Fruit fly (Drosophila melanogaster) whole organism, pupa: Measurements from ENCODE around the gene tara.

ENCODE experiments used
- CG10348 ChIP-seq: fragments of 200-800 bp; sonication (Bioruptor generic); IDR thresholded peaks from 2 replicates; pipeline ENCODE4 v1.3.6; 2022; ENCODE audit warnings: missing biosample characterization, missing genetic modification characterization
- CG12605 ChIP-seq: fragments of 200-800 bp; sonication (Bioruptor generic); IDR thresholded peaks from 2 replicates; pipeline ENCODE4 v1.3.6; 2022; ENCODE audit warnings: missing biosample characterization, missing genetic modification characterization
- D1 ChIP-seq: fragments of 200-800 bp; sonication (Bioruptor generic); optimal IDR thresholded peaks from 2 replicates; lab custom pipeline; 2018; ENCODE audit warnings: missing biosample characterization, mild to moderate bottlenecking, missing genetic modification characterization, moderate library complexity
- EcR ChIP-seq: fragments of 200-800 bp; sonication (Bioruptor generic); optimal IDR thresholded peaks from 3 replicates; lab custom pipeline; 2019; ENCODE audit warnings: missing biosample characterization, missing genetic modification characterization, mild to moderate bottlenecking, moderate library complexity, missing genetic modification reagents
- Snoo ChIP-seq: fragments of 200-800 bp; sonication (Bioruptor generic); optimal IDR thresholded peaks from 3 replicates; lab custom pipeline; 2017; ENCODE audit warnings: missing biosample characterization, mild to moderate bottlenecking, missing genetic modification characterization, inconsistent platforms
- fd96Ca ChIP-seq: fragments of 200-800 bp; sonication (Bioruptor generic); IDR thresholded peaks from 3 replicates; pipeline ENCODE4 v1.3.6; 2022; ENCODE audit warnings: missing biosample characterization, missing genetic modification characterization
- gl ChIP-seq: fragments of 200-800 bp; sonication (Bioruptor generic); optimal IDR thresholded peaks from 2 replicates; lab custom pipeline; 2018; ENCODE audit warnings: missing biosample characterization, mild to moderate bottlenecking, missing genetic modification characterization

dm6 chr3R:16203025-16203421 lies 22.4 kb upstream of the tara start, which contains the start of the genes CG6126 and CG31287:
- TF ChIP-seq gl (tag; lab: Kevin White, UChicago) (no peak), CG12605 (GFP tag; lab: Robert Waterston, UW) (no peak), CG10348 (no peak), EcR (GFP tag; lab: Kevin White, UChicago) (no peak), D1 (no peak), Snoo (tag; lab: Kevin White, UChicago) (no peak), fd96Ca (GFP tag; lab: Robert Waterston, UW) (no peak)
